Worm (Caenorhabditis elegans): ENCODE results near the gene hmgs-1.
A peak's percentile ranks its signal among the peaks of the same experiment; 100 is the strongest.

ce11 chrV:5684534-5684933, at the start of gene hmgs-1, which contains the start of gene F25B4.4:
- no peak for TF ChIP-seq ama-1 (optimal IDR thresholded peaks at IDR 0.05)
- TF ChIP-seq hmg-4 (GFP tag; optimal IDR thresholded peaks at IDR 0.05): no peak
- 0 out of 2 replicates have a peak, but pooled peaks have one; percentile 50 for TF ChIP-seq pes-1 (GFP tag; IDR thresholded peaks at IDR 0.05)
- TF ChIP-seq flt-1 (GFP tag; IDR thresholded peaks at IDR 0.05): no peak
- TF ChIP-seq tbx-37 (GFP tag; conservative IDR thresholded peaks at IDR 0.05): no peak
- no peak for TF ChIP-seq B0310.2 (tag; optimal IDR thresholded peaks at IDR 0.05)
- no peak for TF ChIP-seq aly-1 (tag; optimal IDR thresholded peaks at IDR 0.05)
- no peak for TF ChIP-seq ceh-13 (GFP tag; optimal IDR thresholded peaks at IDR 0.05)
- TF ChIP-seq sea-1 (GFP tag; conservative IDR thresholded peaks at IDR 0.05): no peak
- no peak for TF ChIP-seq hnd-1 (tag; optimal IDR thresholded peaks at IDR 0.05)
- TF ChIP-seq tra-4 (tag; optimal IDR thresholded peaks at IDR 0.05): no peak
- no peak for TF ChIP-seq scrt-1 (GFP tag; IDR thresholded peaks at IDR 0.05)
- TF ChIP-seq ets-7 (tag; optimal IDR thresholded peaks at IDR 0.05): no peak
